Fruit fly (Drosophila melanogaster) whole organism, embryonic: ENCODE results near the gene CG10874.

Source experiments
- Bdp1 ChIP-seq: fragments of 200-800 bp; sonication (Bioruptor generic); optimal IDR thresholded peaks from 3 replicates; lab custom pipeline; 2016; ENCODE audit warnings: missing biosample characterization, missing genetic modification characterization
- Blimp-1 ChIP-seq: fragments of 200-800 bp; sonication (Bioruptor generic); optimal IDR thresholded peaks from 3 replicates; lab custom pipeline; 2018; ENCODE audit warnings: missing biosample characterization, missing genetic modification characterization, mild to moderate bottlenecking, moderate library complexity, missing genetic modification reagents
- CG10979 ChIP-seq: fragments of 200-800 bp; sonication (Bioruptor generic); optimal IDR thresholded peaks from 2 replicates; lab custom pipeline; 2018; ENCODE audit warnings: missing biosample characterization, mild to moderate bottlenecking, missing genetic modification characterization, moderate library complexity
- CG11696 ChIP-seq: fragments of 200-800 bp; sonication (Bioruptor generic); IDR thresholded peaks from 2 replicates; pipeline ENCODE4 v1.3.6; 2022; ENCODE audit warnings: missing biosample characterization, missing genetic modification characterization
- CG12071 ChIP-seq: fragments of 200-800 bp; sonication (Bioruptor generic); optimal IDR thresholded peaks from 3 replicates; lab custom pipeline; 2018; ENCODE audit warnings: missing biosample characterization, mild to moderate bottlenecking, missing genetic modification characterization
- CG12299 ChIP-seq: fragments of 200-800 bp; sonication (Bioruptor generic); optimal IDR thresholded peaks from 2 replicates; lab custom pipeline; 2018; ENCODE audit warnings: missing biosample characterization, mild to moderate bottlenecking, missing genetic modification characterization
- CG12391 ChIP-seq: fragments of 200-800 bp; sonication (Bioruptor generic); optimal IDR thresholded peaks from 3 replicates; lab custom pipeline; 2018; ENCODE audit warnings: missing biosample characterization, mild to moderate bottlenecking, missing genetic modification characterization, moderate library complexity
- CG13424 ChIP-seq: fragments of 200-800 bp; sonication (Bioruptor generic); optimal IDR thresholded peaks from 2 replicates; lab custom pipeline; 2019; ENCODE audit warnings: missing biosample characterization, mild to moderate bottlenecking, missing genetic modification characterization, moderate library complexity
- CG14441 ChIP-seq: fragments of 200-800 bp; sonication (Bioruptor generic); IDR thresholded peaks from 2 replicates; pipeline ENCODE4 v1.3.6; 2022; ENCODE audit warnings: missing biosample characterization, missing genetic modification characterization
- CG17568 ChIP-seq: fragments of 200-800 bp; sonication (Bioruptor generic); optimal IDR thresholded peaks from 2 replicates; lab custom pipeline; 2018; ENCODE audit warnings: missing biosample characterization, mild to moderate bottlenecking, missing genetic modification characterization, moderate library complexity
- CG2116 ChIP-seq: fragments of 200-800 bp; sonication (Bioruptor generic); optimal IDR thresholded peaks from 3 replicates; lab custom pipeline; 2018; ENCODE audit warnings: missing biosample characterization, mild to moderate bottlenecking, missing genetic modification characterization
- CG31441 ChIP-seq: fragments of 200-800 bp; sonication (Bioruptor generic); IDR thresholded peaks from 2 replicates; pipeline ENCODE4 v1.3.6; 2022; ENCODE audit warnings: missing biosample characterization, missing genetic modification characterization
- CG4282 ChIP-seq: fragments of 200-800 bp; sonication (Bioruptor generic); optimal IDR thresholded peaks from 2 replicates; lab custom pipeline; 2016; ENCODE audit warnings: missing biosample characterization, missing genetic modification characterization
- CG4328 ChIP-seq: fragments of 200-800 bp; sonication (Bioruptor generic); optimal IDR thresholded peaks from 3 replicates; lab custom pipeline; 2017; ENCODE audit warnings: missing biosample characterization, missing genetic modification reagents, missing genetic modification characterization
- CG43689 ChIP-seq: fragments of 200-800 bp; sonication (Bioruptor generic); IDR thresholded peaks from 2 replicates; pipeline ENCODE4 v1.3.6; 2022; ENCODE audit warnings: missing biosample characterization, missing genetic modification characterization
- CG6683 ChIP-seq: fragments of 200-800 bp; sonication (Bioruptor generic); optimal IDR thresholded peaks from 2 replicates; lab custom pipeline; 2017; ENCODE audit warnings: missing biosample characterization, mild to moderate bottlenecking, missing genetic modification characterization, missing genetic modification reagents
- CG6813 ChIP-seq: fragments of 200-800 bp; sonication (Bioruptor generic); optimal IDR thresholded peaks from 2 replicates; lab custom pipeline; 2017; ENCODE audit warnings: missing biosample characterization, missing genetic modification characterization, mild to moderate bottlenecking, moderate library complexity, missing genetic modification reagents
- CG7556 ChIP-seq: fragments of 200-800 bp; sonication (Bioruptor generic); optimal IDR thresholded peaks from 2 replicates; lab custom pipeline; 2017; ENCODE audit warnings: missing biosample characterization, mild to moderate bottlenecking, missing genetic modification characterization
- CG8290 ChIP-seq, 3 experiments: fragments of 200-800 bp; sonication (Bioruptor generic); optimal IDR thresholded peaks; 2 replicates each; lab custom pipeline; 2016 to 2019; ENCODE audit warnings: missing biosample characterization in 3 of 3, missing genetic modification characterization in 3 of 3, mild to moderate bottlenecking in 2 of 3, moderate library complexity in 1 of 3
- CG9215 ChIP-seq: fragments of 200-800 bp; sonication (Bioruptor generic); IDR thresholded peaks from 2 replicates; pipeline ENCODE4 v1.3.6; 2022; ENCODE audit warnings: missing biosample characterization, missing genetic modification characterization
- CG9797 ChIP-seq: fragments of 200-800 bp; sonication (Bioruptor generic); optimal IDR thresholded peaks from 3 replicates; lab custom pipeline; 2018; ENCODE audit warnings: missing biosample characterization, mild to moderate bottlenecking, missing genetic modification characterization
- CHES-1-like ChIP-seq: fragments of 200-800 bp; sonication (Bioruptor generic); optimal IDR thresholded peaks from 2 replicates; lab custom pipeline; 2016; ENCODE audit warnings: missing biosample characterization, missing genetic modification characterization
- Doc2 ChIP-seq: fragments of 200-800 bp; sonication (Bioruptor generic); IDR thresholded peaks from 2 replicates; pipeline ENCODE4 v1.3.6; 2022; ENCODE audit warnings: missing biosample characterization, missing genetic modification characterization
- Drgx ChIP-seq: fragments of 200-800 bp; sonication (Bioruptor generic); IDR thresholded peaks from 2 replicates; pipeline ENCODE4 v1.3.6; 2022; ENCODE audit warnings: missing biosample characterization, missing genetic modification characterization
- E2f2 ChIP-seq: fragments of 200-800 bp; sonication (Bioruptor generic); IDR thresholded peaks from 2 replicates; pipeline ENCODE4 v1.3.6; 2022; ENCODE audit warnings: missing biosample characterization, missing genetic modification characterization
- Ets97D ChIP-seq: fragments of 200-800 bp; sonication (Bioruptor generic); optimal IDR thresholded peaks from 3 replicates; lab custom pipeline; 2016; ENCODE audit warnings: missing biosample characterization, missing genetic modification characterization
- Fer3 ChIP-seq: fragments of 200-800 bp; sonication (Bioruptor generic); optimal IDR thresholded peaks from 2 replicates; lab custom pipeline; 2018; ENCODE audit warnings: missing biosample characterization, mild to moderate bottlenecking, missing genetic modification characterization, moderate library complexity
- HLH3B ChIP-seq: fragments of 200-800 bp; sonication (Bioruptor generic); IDR thresholded peaks from 2 replicates; pipeline ENCODE4 v1.3.6; 2022; ENCODE audit warnings: missing biosample characterization, missing genetic modification characterization
- HLH4C ChIP-seq: fragments of 200-800 bp; sonication (Bioruptor generic); IDR thresholded peaks from 3 replicates; pipeline ENCODE4 v1.3.6; 2022; ENCODE audit warnings: missing biosample characterization, missing genetic modification characterization; ENCODE audit not compliant: partially characterized antibody
- HmgZ ChIP-seq: fragments of 200-800 bp; sonication (Bioruptor generic); optimal IDR thresholded peaks from 2 replicates; lab custom pipeline; 2018; ENCODE audit warnings: missing biosample characterization, mild to moderate bottlenecking, missing genetic modification characterization
- Med ChIP-seq: fragments of 200-800 bp; sonication (Bioruptor generic); peaks from one replicate; lab custom pipeline; 2016; ENCODE audit warnings: missing biosample characterization, missing genetic modification characterization, mild to moderate bottlenecking, inconsistent platforms, moderate library complexity
- Meics ChIP-seq: fragments of 200-800 bp; sonication (Bioruptor generic); optimal IDR thresholded peaks from 2 replicates; lab custom pipeline; 2017; ENCODE audit warnings: missing biosample characterization, mild to moderate bottlenecking, missing genetic modification characterization
- Mrtf ChIP-seq: fragments of 200-800 bp; sonication (Bioruptor generic); IDR thresholded peaks from 3 replicates; pipeline ENCODE4 v1.3.6; 2022; ENCODE audit warnings: missing biosample characterization, missing genetic modification characterization
- PHDP ChIP-seq: fragments of 200-800 bp; sonication (Bioruptor generic); optimal IDR thresholded peaks from 3 replicates; lab custom pipeline; 2018; ENCODE audit warnings: missing biosample characterization, mild to moderate bottlenecking, missing genetic modification characterization, moderate library complexity
- Side ChIP-seq: fragments of 200-800 bp; sonication (Bioruptor generic); optimal IDR thresholded peaks from 2 replicates; lab custom pipeline; 2016; ENCODE audit warnings: missing biosample characterization, missing genetic modification characterization
- Spps ChIP-seq: fragments of 200-800 bp; sonication (Bioruptor generic); optimal IDR thresholded peaks from 2 replicates; lab custom pipeline; 2018; ENCODE audit warnings: missing biosample characterization, mild to moderate bottlenecking, missing genetic modification characterization
- Trl ChIP-seq, 3 experiments: fragments of >200 bp in 2 of 3; fragments of 200-800 bp in 1 of 3; sonication (Bioruptor generic) in 1 of 3; optimal IDR thresholded peaks; 2 replicates in 1 of 3; 3 replicates in 2 of 3; lab custom pipeline; 2016 to 2017; ENCODE audit warnings: missing biosample characterization in 1 of 3, missing genetic modification characterization in 1 of 3
- crc ChIP-seq: fragments of 200-800 bp; sonication (Bioruptor generic); optimal IDR thresholded peaks from 2 replicates; lab custom pipeline; 2016; ENCODE audit warnings: missing biosample characterization, missing genetic modification characterization
- dm ChIP-seq: fragments of 200-800 bp; sonication (Bioruptor generic); optimal IDR thresholded peaks from 3 replicates; lab custom pipeline; 2016; ENCODE audit warnings: missing biosample characterization, missing genetic modification characterization
- dmrt11E ChIP-seq: fragments of 200-800 bp; sonication (Bioruptor generic); optimal IDR thresholded peaks from 3 replicates; lab custom pipeline; 2018; ENCODE audit warnings: missing biosample characterization, mild to moderate bottlenecking, missing genetic modification characterization, moderate library complexity
- dmrt99B ChIP-seq: fragments of 200-800 bp; sonication (Bioruptor generic); optimal IDR thresholded peaks from 2 replicates; lab custom pipeline; 2018; ENCODE audit warnings: missing biosample characterization, mild to moderate bottlenecking, missing genetic modification characterization, moderate library complexity
- dpn ChIP-seq, 2 experiments: fragments of 200-800 bp; sonication (Bioruptor generic); optimal IDR thresholded peaks; 3 replicates each; lab custom pipeline; 2016; ENCODE audit warnings: missing biosample characterization in 2 of 2, missing genetic modification characterization in 2 of 2
- gem ChIP-seq: fragments of 200-800 bp; sonication (Bioruptor generic); optimal IDR thresholded peaks from 2 replicates; lab custom pipeline; 2019; ENCODE audit warnings: missing biosample characterization, mild to moderate bottlenecking, missing genetic modification characterization, moderate library complexity
- odd ChIP-seq: fragments of 200-800 bp; sonication (Bioruptor generic); optimal IDR thresholded peaks from 2 replicates; lab custom pipeline; 2017; ENCODE audit warnings: missing biosample characterization, mild to moderate bottlenecking, missing genetic modification characterization
- otp ChIP-seq: fragments of 200-800 bp; sonication (Bioruptor generic); IDR thresholded peaks from 3 replicates; pipeline ENCODE4, ENCODE4 v1.3.6; 2022; ENCODE audit warnings: missing biosample characterization, missing genetic modification characterization
- pros ChIP-seq: fragments of 200-800 bp; sonication (Bioruptor generic); optimal IDR thresholded peaks from 3 replicates; lab custom pipeline; 2019; ENCODE audit warnings: missing biosample characterization, mild to moderate bottlenecking, missing genetic modification characterization, moderate library complexity
- sug ChIP-seq: fragments of 200-800 bp; optimal IDR thresholded peaks from 2 replicates; lab custom pipeline; 2019; ENCODE audit warnings: missing biosample characterization, mild to moderate bottlenecking, missing genetic modification characterization, moderate library complexity
- tio ChIP-seq: fragments of 200-800 bp; sonication (Bioruptor generic); optimal IDR thresholded peaks from 2 replicates; lab custom pipeline; 2017; ENCODE audit warnings: missing biosample characterization, missing genetic modification characterization, inconsistent platforms
- tna ChIP-seq: fragments of 200-800 bp; sonication (Bioruptor generic); IDR thresholded peaks from 2 replicates; pipeline ENCODE4 v1.3.6; 2022; ENCODE audit warnings: missing biosample characterization, missing genetic modification characterization; ENCODE audit not compliant: partially characterized antibody
- vvl ChIP-seq: fragments of 200-800 bp; sonication (Bioruptor generic); IDR thresholded peaks from 2 replicates; pipeline ENCODE4 v1.3.6; 2022; ENCODE audit warnings: missing biosample characterization, missing genetic modification characterization

CG10874 gene

DNA sequence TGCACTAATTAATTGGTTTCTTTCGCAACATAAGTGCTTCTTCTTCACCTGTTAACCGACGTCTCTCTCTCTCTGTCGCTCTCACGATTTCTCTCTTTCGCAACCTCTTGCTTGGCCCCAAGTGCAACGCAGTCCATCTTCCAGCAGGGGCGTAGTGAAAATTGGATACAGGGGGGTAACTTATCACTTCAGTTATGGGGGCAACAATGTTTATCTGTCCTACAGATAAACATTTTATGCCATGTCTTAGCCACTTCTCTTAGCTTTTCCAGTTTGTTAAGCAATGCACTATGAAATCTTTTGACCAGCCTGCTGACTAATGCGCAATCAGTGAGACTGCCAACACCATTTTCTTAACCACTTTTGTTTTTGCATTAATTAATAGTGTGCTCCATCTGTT lies 35.1 kb upstream of the CG10874 start (continued):
- TF ChIP-seq Drgx (GFP tag; lab: Robert Waterston, UW) (peak; percentile 84), CG11696 (peak; percentile 26; the same call in 1 of the 2 replicates), Side (GFP tag; lab: Kevin White, UChicago) (peak; percentile 6), otp (GFP tag; lab: Robert Waterston, UW) (peak; percentile 69; the same call in 2 of the 3 replicates), gem (tag; lab: Kevin White, UChicago) (peak; percentile 69), Fer3 (no peak), sug (tag; lab: Kevin White, UChicago) (no peak), CG12071 (peak; percentile 59), dm (GFP tag; lab: Kevin White, UChicago) (no peak), Spps (tag; lab: Kevin White, UChicago) (no peak), CG13424 (tag; lab: Kevin White, UChicago) (peak; percentile 56), pros (peak; percentile 0), Meics (GFP tag; lab: Kevin White, UChicago) (peak; percentile 27), CG4328 (GFP tag; lab: Kevin White, UChicago) (peak; percentile 30), E2f2 (GFP tag; lab: Robert Waterston, UW) (no peak), CG6683 (no peak), CG12391 (tag; lab: Kevin White, UChicago) (peak; percentile 37), CG7556 (no peak), Trl (optimal IDR thresholded peaks at IDR 0.05; lab: Kevin White, UChicago) (peak; percentile 43 to 50), Trl (GFP tag; optimal IDR thresholded peaks at IDR 0.05; lab: Kevin White, UChicago) (no peak), CG9797 (no peak), CG2116 (GFP tag; lab: Kevin White, UChicago) (peak; percentile 21), HLH3B (peak; percentile 64), CG10979 (tag; lab: Kevin White, UChicago) (peak; percentile 28), CG4282 (GFP tag; lab: Kevin White, UChicago) (no peak), tna (GFP tag; lab: Robert Waterston, UW) (no peak), HmgZ (no peak), tio (GFP tag; lab: Kevin White, UChicago) (no peak), Doc2 (GFP tag; lab: Robert Waterston, UW) (no peak), Med (GFP tag; lab: Kevin White, UChicago) (peak; percentile 84), HLH4C (GFP tag; lab: Robert Waterston, UW) (no peak), vvl (GFP tag; lab: Robert Waterston, UW) (peak; percentile 86), CG12299 (no peak), Ets97D (no peak), crc (no peak), CG9215 (GFP tag; lab: Robert Waterston, UW) (no peak), Mrtf (GFP tag; lab: Robert Waterston, UW) (no peak), Bdp1 (GFP tag; lab: Kevin White, UChicago) (no peak), CG31441 (peak; percentile 44; the same call in 1 of the 2 replicates), odd (peak; percentile 43), CG8290 (GFP tag; optimal IDR thresholded peaks at IDR 0.05; lab: Kevin White, UChicago) (no peak), CG8290 (tag; optimal IDR thresholded peaks at IDR 0.05; lab: Kevin White, UChicago) (peak in 1 of 2 experiments; percentile 60), dmrt99B (peak; percentile 72), CG43689 (GFP tag; lab: Robert Waterston, UW) (no peak), Blimp-1 (peak; percentile 47), CG6813 (GFP tag; lab: Kevin White, UChicago) (peak; percentile 42), dpn (GFP tag; optimal IDR thresholded peaks at IDR 0.05; lab: Kevin White, UChicago) (peak; percentile 26 to 47), CHES-1-like (GFP tag; lab: Kevin White, UChicago) (peak; percentile 17), CG14441 (GFP tag; lab: Robert Waterston, UW) (peak; percentile 65), CG17568 (GFP tag; lab: Kevin White, UChicago) (peak; percentile 19), dmrt11E (tag; lab: Kevin White, UChicago) (no peak), PHDP (tag; lab: Kevin White, UChicago) (peak; percentile 51)
